Fruit fly (Drosophila melanogaster) whole organism, prepupa: ENCODE data around the gene Vha13.

ENCODE experiments used
- CG10669 ChIP-seq: fragments of 200-800 bp; sonication (Bioruptor generic); optimal IDR thresholded peaks from 3 replicates; lab custom pipeline; 2018; ENCODE audit warnings: missing biosample characterization, mild to moderate bottlenecking, missing genetic modification characterization, moderate library complexity
- CG11762 ChIP-seq: fragments of 200-800 bp; sonication (Bioruptor generic); optimal IDR thresholded peaks from 3 replicates; lab custom pipeline; 2016; ENCODE audit warnings: missing biosample characterization, missing genetic modification characterization; ENCODE audit not compliant: insufficient read depth
- CG4318 ChIP-seq: fragments of 200-800 bp; sonication (Bioruptor generic); optimal IDR thresholded peaks from 3 replicates; lab custom pipeline; 2017; ENCODE audit warnings: missing biosample characterization, mild to moderate bottlenecking, missing genetic modification characterization
- CG6808 ChIP-seq: fragments of 200-800 bp; sonication (Bioruptor generic); optimal IDR thresholded peaks from 3 replicates; lab custom pipeline; 2017; ENCODE audit warnings: missing biosample characterization, missing genetic modification characterization, mild to moderate bottlenecking, moderate library complexity, missing genetic modification reagents
- CG8119 ChIP-seq: fragments of 200-800 bp; sonication (Bioruptor generic); IDR thresholded peaks from 3 replicates; pipeline ENCODE4 v1.3.6; 2022; ENCODE audit warnings: missing biosample characterization, missing genetic modification characterization
- Hr39 ChIP-seq: fragments of 200-800 bp; sonication (Bioruptor generic); optimal IDR thresholded peaks from 2 replicates; lab custom pipeline; 2016; ENCODE audit warnings: missing biosample characterization, missing genetic modification characterization
- Hr4 ChIP-seq: fragments of 200-800 bp; sonication (Bioruptor generic); optimal IDR thresholded peaks from 3 replicates; lab custom pipeline; 2016; ENCODE audit warnings: missing biosample characterization, missing genetic modification characterization
- Lpt ChIP-seq: fragments of 200-800 bp; sonication (Bioruptor generic); optimal IDR thresholded peaks from 3 replicates; lab custom pipeline; 2016; ENCODE audit warnings: missing biosample characterization, missing genetic modification characterization
- OdsH ChIP-seq: fragments of 200-800 bp; sonication (Bioruptor generic); optimal IDR thresholded peaks from 3 replicates; lab custom pipeline; 2016; ENCODE audit warnings: missing biosample characterization, missing genetic modification characterization
- Sox14 ChIP-seq: fragments of 200-800 bp; sonication (Bioruptor generic); optimal IDR thresholded peaks from 3 replicates; lab custom pipeline; 2016; ENCODE audit warnings: missing biosample characterization, missing genetic modification characterization
- esn ChIP-seq: fragments of 200-800 bp; sonication (Bioruptor generic); optimal IDR thresholded peaks from 2 replicates; lab custom pipeline; 2016; ENCODE audit warnings: missing biosample characterization, mild to moderate bottlenecking, missing genetic modification characterization, moderate library complexity
- fd59A ChIP-seq: fragments of 200-800 bp; sonication (Bioruptor generic); optimal IDR thresholded peaks from 2 replicates; lab custom pipeline; 2017; ENCODE audit warnings: missing biosample characterization, mild to moderate bottlenecking, missing genetic modification characterization, missing genetic modification reagents
- fd85E ChIP-seq: fragments of 200-800 bp; sonication (Bioruptor generic); optimal IDR thresholded peaks from 3 replicates; lab custom pipeline; 2016; ENCODE audit warnings: missing biosample characterization, missing genetic modification characterization
- ss ChIP-seq, 2 experiments: fragments of 200-800 bp; sonication (Bioruptor generic); optimal IDR thresholded peaks; 2 replicates in 1 of 2; 3 replicates in 1 of 2; lab custom pipeline; 2017 to 2018; ENCODE audit warnings: mild to moderate bottlenecking in 2 of 2, missing biosample characterization in 2 of 2, missing genetic modification characterization in 2 of 2, moderate library complexity in 1 of 2

dm6 chr3R:19672905-19673304, 28.7 kb upstream of the Vha13 start:
- peak; percentile 31 for TF ChIP-seq Hr39 (GFP tag; lab: Kevin White, UChicago)
- TF ChIP-seq CG8119: no peak
- peak; percentile 24 for TF ChIP-seq Hr4 (GFP tag; lab: Kevin White, UChicago)
- no peak for TF ChIP-seq Lpt
- TF ChIP-seq CG11762 (GFP tag; lab: Kevin White, UChicago): no peak
- TF ChIP-seq Sox14 (GFP tag; lab: Kevin White, UChicago): no peak
- no peak for TF ChIP-seq CG6808 (GFP tag; lab: Kevin White, UChicago)
- no peak for TF ChIP-seq fd59A (GFP tag; lab: Kevin White, UChicago)
- TF ChIP-seq ss (GFP tag; optimal IDR thresholded peaks at IDR 0.05; lab: Kevin White, UChicago): no peak
- TF ChIP-seq esn (GFP tag; lab: Kevin White, UChicago): no peak
- peak; percentile 6 for TF ChIP-seq OdsH (GFP tag; lab: Kevin White, UChicago)
- TF ChIP-seq CG10669: peak; percentile 14
- no peak for TF ChIP-seq CG4318 (GFP tag; lab: Kevin White, UChicago)
- TF ChIP-seq fd85E: no peak
